Worm (Caenorhabditis elegans) whole organism, L1 larva: Measurements from ENCODE around the gene nhr-18.

Experiments
- C04F5.9 ChIP-seq: sonication (generic microtip); optimal IDR thresholded peaks from 2 replicates; lab custom pipeline; 2016; ENCODE audit warnings: missing genetic modification characterization, missing compliant biosample characterization
- aly-2 ChIP-seq: fragments of 150-350 bp; optimal IDR thresholded peaks from 2 replicates; lab custom pipeline; 2014; ENCODE audit warnings: missing biosample characterization, missing genetic modification characterization
- ama-1 ChIP-seq: fragments of 150-350 bp; optimal IDR thresholded peaks from 2 replicates; lab custom pipeline; 2014
- blmp-1 ChIP-seq: fragments of 150-350 bp; optimal IDR thresholded peaks from 2 replicates; lab custom pipeline; 2014; ENCODE audit warnings: missing biosample characterization, missing genetic modification characterization
- ceh-8 ChIP-seq: fragments of 200-800 bp; sonication (Bioruptor generic); optimal IDR thresholded peaks from 2 replicates; lab custom pipeline; 2018; ENCODE audit warnings: mild to moderate bottlenecking, missing genetic modification characterization, moderate library complexity, missing compliant biosample characterization
- ceh-90 ChIP-seq: sonication (generic microtip); optimal IDR thresholded peaks from 2 replicates; lab custom pipeline; 2016; ENCODE audit warnings: missing genetic modification characterization, missing compliant biosample characterization
- dpl-1 ChIP-seq, 3 experiments: fragments of 150-350 bp in 2 of 3; sonication (generic microtip) in 1 of 3; optimal IDR thresholded peaks; 2 replicates each; lab custom pipeline; 2014 to 2017; ENCODE audit warnings: missing biosample characterization in 3 of 3, missing genetic modification characterization in 3 of 3, missing genetic modification reagents in 3 of 3
- dsc-1 ChIP-seq: sonication (generic microtip); optimal IDR thresholded peaks from 2 replicates; lab custom pipeline; 2016; ENCODE audit warnings: mild to moderate bottlenecking, missing genetic modification characterization, missing compliant biosample characterization
- efl-1 ChIP-seq, 4 experiments: fragments of 150-350 bp; optimal IDR thresholded peaks in 3 of 4; peaks in 1 of 4; 1 replicate in 1 of 4; 2 replicates in 3 of 4; lab custom pipeline; 2014; ENCODE audit warnings: missing biosample characterization in 2 of 4, missing genetic modification characterization in 2 of 4, missing genetic modification reagents in 2 of 4
- efl-3 ChIP-seq: fragments of 200-800 bp; sonication (Bioruptor generic); optimal IDR thresholded peaks from 2 replicates; lab custom pipeline; 2018; ENCODE audit warnings: mild to moderate bottlenecking, missing genetic modification characterization, missing compliant biosample characterization
- elt-2 ChIP-seq: sonication (generic microtip); optimal IDR thresholded peaks from 2 replicates; lab custom pipeline; 2016; ENCODE audit warnings: missing genetic modification characterization, mild to moderate bottlenecking, inconsistent platforms, missing compliant biosample characterization, missing genetic modification reagents
- ets-5 ChIP-seq: fragments of 200-800 bp; sonication (Bioruptor generic); IDR thresholded peaks from 2 replicates; pipeline ENCODE4 v1.3.6; 2022; ENCODE audit warnings: missing genetic modification characterization, missing compliant biosample characterization
- fkh-10 ChIP-seq: sonication (generic microtip); optimal IDR thresholded peaks from 2 replicates; lab custom pipeline; 2017; ENCODE audit warnings: missing biosample characterization, missing genetic modification reagents, missing genetic modification characterization
- fkh-4 ChIP-seq: sonication (generic microtip); optimal IDR thresholded peaks from 2 replicates; lab custom pipeline; 2016; ENCODE audit warnings: missing compliant biosample characterization, missing genetic modification characterization, borderline replicate concordance
- fkh-8 ChIP-seq: sonication (generic microtip); optimal IDR thresholded peaks from 2 replicates; lab custom pipeline; 2016; ENCODE audit warnings: mild to moderate bottlenecking, missing genetic modification characterization, missing compliant biosample characterization
- hlh-4 ChIP-seq: sonication (generic microtip); optimal IDR thresholded peaks from 2 replicates; lab custom pipeline; 2016; ENCODE audit warnings: mild to moderate bottlenecking, missing genetic modification characterization, missing compliant biosample characterization
- hpl-2 ChIP-seq: fragments of 150-350 bp; optimal IDR thresholded peaks from 2 replicates; lab custom pipeline; 2014; ENCODE audit warnings: missing biosample characterization, missing genetic modification reagents, missing genetic modification characterization
- lin-14 ChIP-seq: fragments of 200-800 bp; sonication (Bioruptor generic); optimal IDR thresholded peaks from 2 replicates; lab custom pipeline; 2018; ENCODE audit warnings: mild to moderate bottlenecking, missing genetic modification characterization, moderate library complexity, missing compliant biosample characterization
- lin-35 ChIP-seq, 2 experiments: fragments of 150-350 bp; optimal IDR thresholded peaks; 2 replicates each; lab custom pipeline; 2014; ENCODE audit warnings: missing biosample characterization in 2 of 2, missing genetic modification characterization in 2 of 2, missing genetic modification reagents in 2 of 2
- mdl-1 ChIP-seq, 2 experiments: fragments of 150-350 bp; optimal IDR thresholded peaks; 2 replicates each; lab custom pipeline; 2014 to 2017; ENCODE audit warnings: missing biosample characterization in 2 of 2, missing genetic modification characterization in 2 of 2, inconsistent platforms in 1 of 2
- mef-2 ChIP-seq: fragments of 150-350 bp; optimal IDR thresholded peaks from 2 replicates; lab custom pipeline; 2014; ENCODE audit warnings: missing biosample characterization, missing genetic modification characterization
- mep-1 ChIP-seq: fragments of 150-350 bp; optimal IDR thresholded peaks from 2 replicates; lab custom pipeline; 2014; ENCODE audit warnings: missing biosample characterization, missing genetic modification characterization
- nhr-237 ChIP-seq: fragments of 150-350 bp; optimal IDR thresholded peaks from 2 replicates; lab custom pipeline; 2014; ENCODE audit warnings: missing biosample characterization, missing genetic modification characterization
- nhr-77 ChIP-seq: fragments of 150-350 bp; optimal IDR thresholded peaks from 2 replicates; lab custom pipeline; 2014; ENCODE audit warnings: missing biosample characterization, missing genetic modification characterization
- rnt-1 ChIP-seq: sonication (generic microtip); optimal IDR thresholded peaks from 2 replicates; lab custom pipeline; 2016; ENCODE audit warnings: mild to moderate bottlenecking, missing genetic modification characterization, moderate library complexity, missing compliant biosample characterization
- skn-1 ChIP-seq: fragments of 150-350 bp; optimal IDR thresholded peaks from 2 replicates; lab custom pipeline; 2014; ENCODE audit warnings: missing biosample characterization, missing genetic modification characterization
- snu-23 ChIP-seq: sonication (generic microtip); optimal IDR thresholded peaks from 2 replicates; lab custom pipeline; 2016; ENCODE audit warnings: missing genetic modification characterization, missing compliant biosample characterization
- sptf-1 ChIP-seq: fragments of 150-350 bp; optimal IDR thresholded peaks from 2 replicates; lab custom pipeline; 2014; ENCODE audit warnings: missing biosample characterization, missing genetic modification characterization
- swsn-7 ChIP-seq: sonication (generic microtip); optimal IDR thresholded peaks from 2 replicates; lab custom pipeline; 2016; ENCODE audit warnings: missing genetic modification characterization, missing compliant biosample characterization
- tlp-1 ChIP-seq: fragments of 150-350 bp; optimal IDR thresholded peaks from 2 replicates; lab custom pipeline; 2014; ENCODE audit warnings: missing biosample characterization, missing genetic modification characterization
- unc-130 ChIP-seq: fragments of 150-350 bp; optimal IDR thresholded peaks from 2 replicates; lab custom pipeline; 2017; ENCODE audit warnings: missing biosample characterization, missing genetic modification characterization, inconsistent platforms
- unc-30 ChIP-seq: sonication (generic microtip); optimal IDR thresholded peaks from 2 replicates; lab custom pipeline; 2017; ENCODE audit warnings: missing biosample characterization, missing genetic modification characterization
- unc-86 ChIP-seq: sonication (generic microtip); optimal IDR thresholded peaks from 2 replicates; lab custom pipeline; 2016; ENCODE audit warnings: missing genetic modification characterization, missing compliant biosample characterization
- xbp-1 ChIP-seq: sonication (generic microtip); optimal IDR thresholded peaks from 2 replicates; lab custom pipeline; 2016; ENCODE audit warnings: missing genetic modification characterization, missing compliant biosample characterization
- ztf-4 ChIP-seq: fragments of 150-350 bp; optimal IDR thresholded peaks from 2 replicates; lab custom pipeline; 2014; ENCODE audit warnings: missing biosample characterization, missing genetic modification characterization

nhr-18 gene

ce11 chrV:2260660-2261059, 33.7 kb downstream of the nhr-18 start, which contains the start of gene F41B5.12:
Gene F41B5.12, plus strand, starts transcription at chrV:2260960.
- TF ChIP-seq unc-130 (no peak), dpl-1 (GFP tag; optimal IDR thresholded peaks at IDR 0.05; lab: Kevin White, UChicago) (no peak), ceh-8 (GFP tag; lab: Kevin White, UChicago) (no peak), elt-2 (tag; lab: Kevin White, UChicago) (no peak), nhr-77 (no peak), nhr-237 (tag; lab: Kevin White, UChicago) (no peak), dsc-1 (tag; lab: Kevin White, UChicago) (no peak), ceh-90 (tag; lab: Kevin White, UChicago) (no peak), fkh-8 (tag; lab: Kevin White, UChicago) (no peak), ztf-4 (tag; lab: Kevin White, UChicago) (no peak), xbp-1 (no peak), snu-23 (GFP tag; lab: Kevin White, UChicago) (no peak), ama-1 (lab: Kevin White, UChicago) (no peak), C04F5.9 (tag; lab: Kevin White, UChicago) (no peak), mdl-1 (tag; optimal IDR thresholded peaks at IDR 0.05; lab: Kevin White, UChicago) (no peak), lin-14 (GFP tag; lab: Kevin White, UChicago) (no peak), swsn-7 (tag; lab: Kevin White, UChicago) (no peak), mef-2 (tag; lab: Kevin White, UChicago) (no peak)

- TF ChIP-seq skn-1 (tag; lab: Kevin White, UChicago) (peak; percentile 46), ama-1 (lab: Kevin White, UChicago) (no peak), lin-35 (GFP tag; optimal IDR thresholded peaks at IDR 0.05; lab: Kevin White, UChicago) (peak in 1 of 2 experiments; percentile 19), unc-30 (no peak), efl-1 (optimal IDR thresholded peaks at IDR 0.05; lab: Kevin White, UChicago) (no peak), efl-1 (GFP tag; optimal IDR thresholded peaks at IDR 0.05 in 1 of 2; lab: Kevin White, UChicago) (peak in 1 of 2 experiments; percentile 37), fkh-8 (tag; lab: Kevin White, UChicago) (peak; percentile 10)
These were observed 37.5 kb downstream of the nhr-18 start, which contains the start of gene nhr-183 for ce11 chrV:2264455-2264854. Gene nhr-183, minus strand, starts transcription at chrV:2264634.

DNA sequence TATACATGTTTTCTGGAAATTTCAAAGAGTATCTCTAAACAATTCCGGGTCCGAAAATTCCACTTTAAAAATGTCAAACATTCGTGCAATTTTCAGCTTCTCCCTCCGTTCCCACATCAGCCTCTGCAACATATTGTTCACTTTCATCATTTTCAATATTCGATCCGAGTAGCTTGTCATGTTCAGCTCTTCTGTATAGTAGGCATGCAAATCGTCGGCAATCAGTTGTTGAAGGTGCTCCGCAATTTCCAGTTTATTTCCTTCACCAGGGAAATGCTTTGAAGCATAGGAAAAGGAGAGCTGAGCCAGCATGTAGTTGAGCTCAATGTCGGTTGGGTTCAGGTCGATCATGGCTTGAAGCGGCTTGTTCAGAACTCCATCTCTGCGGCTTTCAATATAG, 37.9 kb downstream of the nhr-18 start:
- no peak for TF ChIP-seq sptf-1 (tag; lab: Kevin White, UChicago)
- no peak for TF ChIP-seq ets-5 (GFP tag; lab: Robert Waterston, UW)
- TF ChIP-seq efl-1 (optimal IDR thresholded peaks at IDR 0.05; lab: Kevin White, UChicago): no peak
- peak in 1 of 2 experiments; percentile 88 for TF ChIP-seq efl-1 (GFP tag; optimal IDR thresholded peaks at IDR 0.05 in 1 of 2; lab: Kevin White, UChicago)

DNA sequence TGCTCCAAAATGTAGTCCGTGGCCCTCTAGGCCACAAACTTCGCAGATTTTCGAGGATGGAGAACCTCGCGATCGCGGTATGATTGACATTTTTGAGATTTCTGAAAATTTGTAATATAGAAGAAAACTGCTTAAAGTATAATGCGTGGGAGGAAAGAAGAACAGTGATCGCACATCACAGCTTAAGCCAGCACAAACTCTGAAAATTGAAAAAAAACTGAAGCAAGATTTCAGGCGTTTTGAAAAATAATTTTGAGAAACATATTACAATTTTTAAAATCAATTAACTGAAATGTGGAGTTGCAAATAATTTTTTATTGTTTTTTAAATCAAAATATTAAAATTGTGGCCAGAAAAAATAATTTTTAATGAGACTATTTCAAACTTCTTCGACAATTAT, 40.0 kb downstream of the nhr-18 start, which contains the start of gene nhr-275:
nhr-275 (minus strand) TSS at position 101 of the 400 bp plus-strand sequence.
- TF ChIP-seq unc-30 (no peak), snu-23 (GFP tag; lab: Kevin White, UChicago) (no peak), mep-1 (tag; lab: Kevin White, UChicago) (no peak), aly-2 (tag; lab: Kevin White, UChicago) (no peak), unc-86 (tag; lab: Kevin White, UChicago) (no peak), xbp-1 (no peak), fkh-4 (tag; lab: Kevin White, UChicago) (no peak), fkh-10 (no peak), blmp-1 (tag; lab: Kevin White, UChicago) (no peak), efl-3 (no peak), dpl-1 (GFP tag; optimal IDR thresholded peaks at IDR 0.05; lab: Kevin White, UChicago) (no peak), dsc-1 (tag; lab: Kevin White, UChicago) (no peak), hlh-4 (tag; lab: Kevin White, UChicago) (no peak), tlp-1 (tag; lab: Kevin White, UChicago) (no peak), mdl-1 (tag; optimal IDR thresholded peaks at IDR 0.05; lab: Kevin White, UChicago) (no peak), hpl-2 (GFP tag; lab: Kevin White, UChicago) (no peak), lin-14 (GFP tag; lab: Kevin White, UChicago) (no peak), rnt-1 (tag; lab: Kevin White, UChicago) (no peak)
